Fruit fly (Drosophila melanogaster) whole organism, embryonic: ENCODE results near the gene cana.

Experiments used
- Ada2b ChIP-seq: fragments of 200-800 bp; sonication (Bioruptor generic); IDR thresholded peaks from 2 replicates; pipeline ENCODE4 v1.3.6; 2022; ENCODE audit warnings: missing biosample characterization, missing genetic modification characterization
- Adf1 ChIP-seq: fragments of 200-800 bp; sonication (Bioruptor generic); IDR thresholded peaks from 2 replicates; pipeline ENCODE4 v1.3.6; 2022; ENCODE audit warnings: missing biosample characterization, missing genetic modification characterization
- CG10431 ChIP-seq: fragments of 200-800 bp; sonication (Bioruptor generic); optimal IDR thresholded peaks from 3 replicates; lab custom pipeline; 2018; ENCODE audit warnings: missing biosample characterization, mild to moderate bottlenecking, missing genetic modification characterization
- CG11247 ChIP-seq: fragments of 200-800 bp; sonication (Bioruptor generic); IDR thresholded peaks from 2 replicates; pipeline ENCODE4 v1.3.6; 2022; ENCODE audit warnings: missing biosample characterization, missing genetic modification characterization
- CG11504 ChIP-seq: fragments of 200-800 bp; sonication (Bioruptor generic); optimal IDR thresholded peaks from 3 replicates; lab custom pipeline; 2019; ENCODE audit warnings: missing biosample characterization, mild to moderate bottlenecking, missing genetic modification characterization, moderate library complexity
- CG11560 ChIP-seq: fragments of 200-800 bp; sonication (Bioruptor generic); IDR thresholded peaks from 3 replicates; pipeline ENCODE4 v1.3.6; 2022; ENCODE audit warnings: missing biosample characterization, missing genetic modification characterization
- CG11695 ChIP-seq: fragments of 200-800 bp; sonication (Bioruptor generic); IDR thresholded peaks from 3 replicates; pipeline ENCODE4 v1.3.6; 2022; ENCODE audit warnings: missing biosample characterization, missing genetic modification characterization
- CG16813 ChIP-seq: fragments of 200-800 bp; sonication (Bioruptor generic); IDR thresholded peaks from 3 replicates; pipeline ENCODE4 v1.3.6; 2022; ENCODE audit warnings: missing biosample characterization, missing genetic modification characterization; ENCODE audit not compliant: partially characterized antibody
- CG16863 ChIP-seq: fragments of 200-800 bp; sonication (Bioruptor generic); optimal IDR thresholded peaks from 3 replicates; lab custom pipeline; 2016; ENCODE audit warnings: missing biosample characterization, missing genetic modification characterization
- CG17829 ChIP-seq: fragments of 200-800 bp; optimal IDR thresholded peaks from 2 replicates; lab custom pipeline; 2019; ENCODE audit warnings: missing biosample characterization, mild to moderate bottlenecking, missing genetic modification characterization, moderate library complexity
- CG2678 ChIP-seq: fragments of 200-800 bp; sonication (Bioruptor generic); optimal IDR thresholded peaks from 3 replicates; lab custom pipeline; 2019; ENCODE audit warnings: missing biosample characterization, mild to moderate bottlenecking, missing genetic modification characterization, moderate library complexity
- CG31441 ChIP-seq: fragments of 200-800 bp; sonication (Bioruptor generic); IDR thresholded peaks from 2 replicates; pipeline ENCODE4 v1.3.6; 2022; ENCODE audit warnings: missing biosample characterization, missing genetic modification characterization
- CG4424 ChIP-seq: fragments of 200-800 bp; sonication (Bioruptor generic); optimal IDR thresholded peaks from 3 replicates; lab custom pipeline; 2016; ENCODE audit warnings: missing biosample characterization, missing genetic modification characterization
- CG5953 ChIP-seq: fragments of 200-800 bp; sonication (Bioruptor generic); IDR thresholded peaks from 2 replicates; pipeline ENCODE4 v1.3.6; 2022; ENCODE audit warnings: missing biosample characterization, missing genetic modification characterization
- CG6254 ChIP-seq: fragments of 200-800 bp; sonication (Bioruptor generic); optimal IDR thresholded peaks from 3 replicates; lab custom pipeline; 2017; ENCODE audit warnings: mild to moderate bottlenecking, missing biosample characterization, missing genetic modification reagents, missing genetic modification characterization
- CG7357 ChIP-seq: fragments of 200-800 bp; sonication (Bioruptor generic); IDR thresholded peaks from 3 replicates; pipeline ENCODE4 v1.3.6; 2022; ENCODE audit warnings: missing biosample characterization, missing genetic modification characterization
- CG7786 ChIP-seq: fragments of 200-800 bp; sonication (Bioruptor generic); optimal IDR thresholded peaks from 2 replicates; lab custom pipeline; 2016; ENCODE audit warnings: missing biosample characterization, missing genetic modification characterization
- CG7839 ChIP-seq: fragments of 200-800 bp; sonication (Bioruptor generic); optimal IDR thresholded peaks from 3 replicates; lab custom pipeline; 2018; ENCODE audit warnings: missing biosample characterization, mild to moderate bottlenecking, missing genetic modification characterization, moderate library complexity
- CG9817 ChIP-seq: fragments of 200-800 bp; sonication (Bioruptor generic); optimal IDR thresholded peaks from 2 replicates; lab custom pipeline; 2018; ENCODE audit warnings: missing biosample characterization, mild to moderate bottlenecking, missing genetic modification characterization, moderate library complexity
- Dp ChIP-seq: fragments of 200-800 bp; sonication (Bioruptor generic); optimal IDR thresholded peaks from 2 replicates; lab custom pipeline; 2018; ENCODE audit warnings: missing biosample characterization, mild to moderate bottlenecking, missing genetic modification characterization, moderate library complexity
- Dref ChIP-seq: fragments of 200-800 bp; sonication (Bioruptor generic); IDR thresholded peaks from 2 replicates; pipeline ENCODE4 v1.3.6; 2022; ENCODE audit warnings: missing biosample characterization, missing genetic modification characterization
- Eip74EF ChIP-seq, 2 experiments: fragments of 200-800 bp in 1 of 2; fragments of >200 bp in 1 of 2; sonication (Bioruptor generic) in 1 of 2; optimal IDR thresholded peaks; 2 replicates each; lab custom pipeline; 2017 to 2019; ENCODE audit warnings: missing biosample characterization in 2 of 2, missing genetic modification characterization in 2 of 2, mild to moderate bottlenecking in 1 of 2, moderate library complexity in 1 of 2
- Hr78 ChIP-seq, 2 experiments: fragments of 200-800 bp in 1 of 2; fragments of >200 bp in 1 of 2; sonication (Bioruptor generic) in 1 of 2; optimal IDR thresholded peaks; 2 replicates each; lab custom pipeline; 2017 to 2019; ENCODE audit warnings: missing biosample characterization in 2 of 2, missing genetic modification characterization in 2 of 2, mild to moderate bottlenecking in 1 of 2, moderate library complexity in 1 of 2
- Kr ChIP-seq: fragments of 200-800 bp; sonication (Bioruptor generic); optimal IDR thresholded peaks from 2 replicates; lab custom pipeline; 2017; ENCODE audit warnings: missing biosample characterization, mild to moderate bottlenecking, missing genetic modification characterization
- Mad ChIP-seq: fragments of 200-800 bp; sonication (Bioruptor generic); optimal IDR thresholded peaks from 2 replicates; lab custom pipeline; 2016; ENCODE audit warnings: missing biosample characterization, missing genetic modification characterization
- Max ChIP-seq: fragments of 200-800 bp; sonication (Bioruptor generic); optimal IDR thresholded peaks from 2 replicates; lab custom pipeline; 2016; ENCODE audit warnings: missing biosample characterization, mild to moderate bottlenecking, missing genetic modification characterization
- Med ChIP-seq: fragments of 200-800 bp; sonication (Bioruptor generic); peaks from one replicate; lab custom pipeline; 2016; ENCODE audit warnings: missing biosample characterization, missing genetic modification characterization, mild to moderate bottlenecking, inconsistent platforms, moderate library complexity
- NC2α ChIP-seq: fragments of 200-800 bp; sonication (Bioruptor generic); optimal IDR thresholded peaks from 2 replicates; lab custom pipeline; 2016; ENCODE audit warnings: missing biosample characterization, missing genetic modification characterization
- Pdp1 ChIP-seq, 2 experiments: fragments of 200-800 bp; sonication (Bioruptor generic); optimal IDR thresholded peaks; 3 replicates each; lab custom pipeline; 2016; ENCODE audit warnings: missing biosample characterization in 2 of 2, missing genetic modification characterization in 2 of 2, mild to moderate bottlenecking in 1 of 2, moderate library complexity in 1 of 2
- Taf1 ChIP-seq: fragments of 200-800 bp; sonication (Bioruptor generic); IDR thresholded peaks from 2 replicates; pipeline ENCODE4 v1.3.6; 2022; ENCODE audit warnings: missing biosample characterization, missing genetic modification characterization
- ato ChIP-seq: fragments of 200-800 bp; sonication (Bioruptor generic); IDR thresholded peaks from 2 replicates; pipeline ENCODE4 v1.3.6; 2022; ENCODE audit warnings: missing biosample characterization, missing genetic modification characterization; ENCODE audit not compliant: partially characterized antibody
- btn ChIP-seq: fragments of 200-800 bp; sonication (Bioruptor generic); optimal IDR thresholded peaks from 2 replicates; lab custom pipeline; 2016; ENCODE audit warnings: missing biosample characterization, missing genetic modification characterization
- cg ChIP-seq: fragments of 200-800 bp; sonication (Bioruptor generic); optimal IDR thresholded peaks from 3 replicates; lab custom pipeline; 2019; ENCODE audit warnings: missing biosample characterization, mild to moderate bottlenecking, missing genetic modification characterization, moderate library complexity
- dm ChIP-seq: fragments of 200-800 bp; sonication (Bioruptor generic); optimal IDR thresholded peaks from 3 replicates; lab custom pipeline; 2016; ENCODE audit warnings: missing biosample characterization, missing genetic modification characterization
- ems ChIP-seq: fragments of 200-800 bp; sonication (Bioruptor generic); optimal IDR thresholded peaks from 3 replicates; lab custom pipeline; 2016; ENCODE audit warnings: missing biosample characterization, missing genetic modification characterization
- esg ChIP-seq: fragments of 200-800 bp; sonication (Bioruptor generic); conservative IDR thresholded peaks from 2 replicates; pipeline ENCODE4 v1.3.6; 2022; ENCODE audit warnings: missing biosample characterization, missing genetic modification characterization
- gro ChIP-seq: fragments of 200-800 bp; sonication (Bioruptor generic); optimal IDR thresholded peaks from 2 replicates; lab custom pipeline; 2016; ENCODE audit warnings: missing biosample characterization, missing genetic modification characterization
- hkb ChIP-seq, 2 experiments: fragments of 200-800 bp in 1 of 2; fragments of >200 bp in 1 of 2; sonication (Bioruptor generic) in 1 of 2; IDR thresholded peaks in 1 of 2; optimal IDR thresholded peaks in 1 of 2; 2 replicates each; pipeline versions ENCODE4 v1.3.6 to Lab custom; 2017 to 2022; ENCODE audit warnings: missing biosample characterization in 1 of 2, missing genetic modification characterization in 1 of 2
- kni ChIP-seq: fragments of 200-800 bp; sonication (Bioruptor generic); optimal IDR thresholded peaks from 3 replicates; lab custom pipeline; 2017; ENCODE audit warnings: mild to moderate bottlenecking, missing biosample characterization, missing genetic modification reagents, missing genetic modification characterization
- mam ChIP-seq: fragments of 200-800 bp; sonication (Bioruptor generic); optimal IDR thresholded peaks from 3 replicates; lab custom pipeline; 2016; ENCODE audit warnings: missing biosample characterization, missing genetic modification characterization
- nau ChIP-seq: fragments of 200-800 bp; sonication (Bioruptor generic); optimal IDR thresholded peaks from 3 replicates; lab custom pipeline; 2017; ENCODE audit warnings: missing biosample characterization, mild to moderate bottlenecking, missing genetic modification characterization, missing genetic modification reagents
- prd ChIP-seq, 3 experiments: fragments of >200 bp in 2 of 3; fragments of 200-800 bp in 1 of 3; sonication (Bioruptor generic) in 1 of 3; optimal IDR thresholded peaks in 2 of 3; IDR thresholded peaks in 1 of 3; 2 replicates in 2 of 3; 3 replicates in 1 of 3; pipeline versions ENCODE4 v1.3.6 to Lab custom; 2017 to 2022; ENCODE audit warnings: missing biosample characterization in 1 of 3, missing genetic modification characterization in 1 of 3
- scrt ChIP-seq: fragments of 200-800 bp; sonication (Bioruptor generic); optimal IDR thresholded peaks from 2 replicates; lab custom pipeline; 2018; ENCODE audit warnings: missing biosample characterization, mild to moderate bottlenecking, missing genetic modification characterization, moderate library complexity
- sens ChIP-seq: fragments of 200-800 bp; sonication (Bioruptor generic); peaks from one replicate; lab custom pipeline; 2016; ENCODE audit warnings: missing biosample characterization, missing genetic modification characterization
- sens-2 ChIP-seq: fragments of 200-800 bp; sonication (Bioruptor generic); IDR thresholded peaks from 2 replicates; pipeline ENCODE4 v1.3.6; 2022; ENCODE audit warnings: missing biosample characterization, missing genetic modification characterization
- sima ChIP-seq: fragments of 200-800 bp; sonication (Bioruptor generic); optimal IDR thresholded peaks from 2 replicates; lab custom pipeline; 2016; ENCODE audit warnings: missing biosample characterization, missing genetic modification characterization
- twi ChIP-seq: fragments of 200-800 bp; optimal IDR thresholded peaks from 2 replicates; lab custom pipeline; 2019; ENCODE audit warnings: missing biosample characterization, mild to moderate bottlenecking, missing genetic modification characterization, moderate library complexity
- zfh1 ChIP-seq: fragments of 200-800 bp; sonication (Bioruptor generic); IDR thresholded peaks from 3 replicates; pipeline ENCODE4 v1.3.6; 2022; ENCODE audit warnings: missing biosample characterization, missing genetic modification characterization

Gene cana

dm6 chr2L:11323917-11324316 lies 54.3 kb downstream of the cana start (continued):
- TF ChIP-seq cg (no peak), Kr (GFP tag; lab: Kevin White, UChicago) (no peak), CG10431 (no peak), Hr78 (GFP tag; optimal IDR thresholded peaks at IDR 0.05; lab: Kevin White, UChicago) (no peak), CG16813 (GFP tag; lab: Robert Waterston, UW) (no peak), ems (GFP tag; lab: Kevin White, UChicago) (no peak), Taf1 (GFP tag; lab: Robert Waterston, UW) (0 out of 2 replicates have a peak, but pooled peaks have one; percentile 12), CG9817 (tag; lab: Kevin White, UChicago) (no peak), esg (GFP tag; lab: Robert Waterston, UW) (peak; percentile 50; the same call in 1 of the 2 replicates), CG7786 (GFP tag; lab: Kevin White, UChicago) (peak; percentile 36), Dref (GFP tag; lab: Robert Waterston, UW) (no peak), CG11560 (tag; lab: Robert Waterston, UW) (no peak)

dm6 chr2L:11326373-11326772 lies 56.8 kb downstream of the cana start:
- TF ChIP-seq CG31441 (peak; percentile 47), CG11504 (tag; lab: Kevin White, UChicago) (peak; percentile 28), CG4424 (GFP tag; lab: Kevin White, UChicago) (peak; percentile 35), scrt (GFP tag; lab: Kevin White, UChicago) (no peak), CG17829 (peak; percentile 51), CG5953 (GFP tag; lab: Robert Waterston, UW) (no peak), twi (tag; lab: Kevin White, UChicago) (no peak), dm (GFP tag; lab: Kevin White, UChicago) (no peak), zfh1 (GFP tag; lab: Robert Waterston, UW) (peak; percentile 65; the same call in 2 of the 3 replicates), NC2α (GFP tag; lab: Kevin White, UChicago) (no peak), CG7357 (GFP tag; lab: Robert Waterston, UW) (peak; percentile 45; the same call in 1 of the 3 replicates), Pdp1 (GFP tag; optimal IDR thresholded peaks at IDR 0.05; lab: Kevin White, UChicago) (peak in 1 of 2 experiments; percentile 5), gro (GFP tag; lab: Kevin White, UChicago) (no peak), hkb (optimal IDR thresholded peaks at IDR 0.05; lab: Kevin White, UChicago) (no peak), hkb (GFP tag; IDR thresholded peaks at IDR 0.05; lab: Robert Waterston, UW) (peak; percentile 26; the same call in 1 of the 2 replicates), Ada2b (GFP tag; lab: Robert Waterston, UW) (no peak), kni (GFP tag; lab: Kevin White, UChicago) (peak; percentile 24), sens-2 (GFP tag; lab: Robert Waterston, UW) (peak; percentile 23; the same call in 1 of the 2 replicates), prd (optimal IDR thresholded peaks at IDR 0.05; lab: Kevin White, UChicago) (no peak), prd (GFP tag; IDR thresholded peaks at IDR 0.05; lab: Robert Waterston, UW) (peak; percentile 69; the same call in 2 of the 3 replicates), CG7839 (tag; lab: Kevin White, UChicago) (peak; percentile 4), Dp (no peak), Med (GFP tag; lab: Kevin White, UChicago) (peak; percentile 24), CG11247 (GFP tag; lab: Robert Waterston, UW) (no peak), ato (GFP tag; lab: Robert Waterston, UW) (no peak), CG6254 (no peak), btn (no peak), sima (GFP tag; lab: Kevin White, UChicago) (no peak), Mad (GFP tag; lab: Kevin White, UChicago) (no peak), CG11695 (no peak), Eip74EF (GFP tag; optimal IDR thresholded peaks at IDR 0.05; lab: Kevin White, UChicago) (no peak), mam (GFP tag; lab: Kevin White, UChicago) (no peak), CG2678 (tag; lab: Kevin White, UChicago) (peak; percentile 4), Max (no peak), Adf1 (GFP tag; lab: Robert Waterston, UW) (no peak), CG16863 (GFP tag; lab: Kevin White, UChicago) (no peak), sens (peak; percentile 94), nau (GFP tag; lab: Kevin White, UChicago) (no peak)
